Fruit fly (Drosophila melanogaster) Kc167 (cell line): Measurements from ENCODE around the gene CG5043.

Source experiments
- Myc ChIP-seq: fragments of >200 bp; optimal IDR thresholded peaks from 2 replicates; lab custom pipeline; 2017; ENCODE audit warnings: missing external identifiers
- Sin3A ChIP-seq: fragments of >200 bp; optimal IDR thresholded peaks from 2 replicates; lab custom pipeline; 2018; ENCODE audit warnings: missing external identifiers
- insv ChIP-seq: fragments of >200 bp; optimal IDR thresholded peaks from 3 replicates; lab custom pipeline; 2018; ENCODE audit warnings: missing external identifiers

DNA sequence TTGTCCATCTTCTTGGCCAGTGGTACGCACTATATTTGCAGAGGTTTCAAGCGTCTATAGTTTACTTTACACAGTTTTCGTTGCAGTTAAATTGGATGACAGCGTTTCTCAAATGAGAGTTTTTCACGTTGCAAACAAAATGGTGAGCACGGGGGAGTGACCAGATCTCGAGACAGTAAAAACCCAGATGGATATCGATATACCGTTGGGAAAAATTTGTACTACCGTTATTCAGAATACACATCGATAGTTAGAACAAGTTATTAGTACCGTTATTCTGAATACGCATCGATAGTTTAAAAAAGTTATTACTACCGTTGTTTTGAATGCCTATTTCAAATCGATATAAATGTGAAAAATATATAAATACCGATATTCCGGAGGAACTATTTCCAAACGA, 44.0 kb downstream of the CG5043 start, which contains the start of gene cass:
- no peak for TF ChIP-seq Myc (lab: Kevin White, UChicago)
- no peak for TF ChIP-seq Sin3A
- TF ChIP-seq insv (lab: Kevin White, UChicago): no peak
